Worm (Caenorhabditis elegans): ENCODE results near the gene F20A1.8.
"Not testable (repeated sequence)": the region's sequence is repeated elsewhere in the genome, so short reads cannot be mapped to it uniquely, and the experiment has no call there.

F20A1.8 gene

ce11 chrV:7062790-7063189, 15.4 kb upstream of the F20A1.8 start, which contains the start of gene tmem-258:
TSS of gene tmem-258 (plus strand) at chrV:7063174.
- peak; percentile 50 for TF ChIP-seq snpc-4 (tag; optimal IDR thresholded peaks at IDR 0.05)

ce11 chrV:7060396-7060795, 13.0 kb upstream of the F20A1.8 start, which contains the start of the genes Y57E12AL.6 and Y57E12AL.1:
TSS of gene Y57E12AL.6 (minus strand) at chrV:7060470.
TSS of gene Y57E12AL.1 (plus strand) at chrV:7060530.
- TF ChIP-seq egl-5 (tag; optimal IDR thresholded peaks at IDR 0.05) (peak; percentile 78), lin-15B (tag; optimal IDR thresholded peaks at IDR 0.05) (peak; percentile 70), jun-1 (tag; optimal IDR thresholded peaks at IDR 0.05) (peak; percentile 69), snpc-4 (tag; optimal IDR thresholded peaks at IDR 0.05) (peak; percentile 93), sea-2 (GFP tag; optimal IDR thresholded peaks at IDR 0.05) (no peak), nhr-25 (tag; optimal IDR thresholded peaks at IDR 0.05) (peak; percentile 90), fkh-10 (GFP tag; optimal IDR thresholded peaks at IDR 0.05) (no peak), mml-1 (tag; optimal IDR thresholded peaks at IDR 0.05) (no peak), nhr-237 (tag; optimal IDR thresholded peaks at IDR 0.05) (no peak), nhr-76 (tag; optimal IDR thresholded peaks at IDR 0.05) (no peak), ztf-4 (tag; optimal IDR thresholded peaks at IDR 0.05) (peak; percentile 26), lin-39 (tag; optimal IDR thresholded peaks at IDR 0.05) (peak; percentile 58), lsy-12 (tag; optimal IDR thresholded peaks at IDR 0.05) (peak; percentile 52), nhr-23 (tag; optimal IDR thresholded peaks at IDR 0.05) (peak; percentile 92), daf-12 (tag; optimal IDR thresholded peaks at IDR 0.05) (no peak), nhr-11 (tag; optimal IDR thresholded peaks at IDR 0.05) (no peak), ceh-28 (tag; optimal IDR thresholded peaks at IDR 0.05) (peak; percentile 86), nhr-67 (tag; optimal IDR thresholded peaks at IDR 0.05) (no peak), pqm-1 (tag; optimal IDR thresholded peaks at IDR 0.05) (peak; percentile 33), nhr-12 (tag; optimal IDR thresholded peaks at IDR 0.05) (no peak), nhr-77 (tag; optimal IDR thresholded peaks at IDR 0.05) (peak; percentile 11), nfya-1 (tag; optimal IDR thresholded peaks at IDR 0.05; ENCODE audit: insufficient read depth) (peak; percentile 78), aly-2 (tag; optimal IDR thresholded peaks at IDR 0.05) (no peak), zag-1 (tag; optimal IDR thresholded peaks at IDR 0.05) (no peak), skn-1 (tag; optimal IDR thresholded peaks at IDR 0.05) (peak; percentile 95), fos-1 (tag; optimal IDR thresholded peaks at IDR 0.05) (no peak), ama-1 (optimal IDR thresholded peaks at IDR 0.05) (peak; percentile 31), R02D3.7 (tag; optimal IDR thresholded peaks at IDR 0.05) (peak; percentile 35), nhr-43 (tag; optimal IDR thresholded peaks at IDR 0.05; ENCODE audit: poor library complexity, severe bottlenecking) (peak; percentile 88), ceh-16 (tag; optimal IDR thresholded peaks at IDR 0.05) (no peak), pha-4 (tag; optimal IDR thresholded peaks at IDR 0.05) (peak; percentile 81), unc-62 (GFP tag; optimal IDR thresholded peaks at IDR 0.05) (no peak), hmg-11 (tag; optimal IDR thresholded peaks at IDR 0.05) (peak; percentile 57), elt-2 (tag; optimal IDR thresholded peaks at IDR 0.05) (peak; percentile 48), tbx-2 (tag; optimal IDR thresholded peaks at IDR 0.05) (peak; percentile 50)

DNA sequence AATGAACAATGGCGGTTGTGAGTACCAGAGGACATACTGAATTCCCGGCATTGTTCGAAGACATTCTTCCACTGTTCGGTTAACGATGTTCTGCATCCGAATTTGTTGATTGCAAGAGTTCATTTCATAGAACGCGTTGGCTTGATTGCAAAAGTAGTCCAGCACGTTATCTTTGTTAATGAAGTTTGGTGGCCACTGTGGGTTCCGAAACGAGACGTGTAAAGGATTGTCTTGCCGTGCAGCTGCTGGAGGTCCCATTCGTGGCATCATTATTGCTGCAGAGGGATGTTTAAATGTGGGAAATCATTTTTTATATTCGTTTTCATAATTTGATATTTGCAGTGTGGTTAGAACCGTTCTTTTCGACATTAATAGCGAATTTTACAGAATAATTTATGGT, 11.9 kb upstream of the F20A1.8 start, which contains the start of gene mdt-6:
Gene mdt-6 (minus strand): TSS at position 275 of the 400 bp plus-strand sequence.
- TF ChIP-seq fkh-2 (tag; optimal IDR thresholded peaks at IDR 0.05) (no peak), mml-1 (tag; optimal IDR thresholded peaks at IDR 0.05) (no peak), ama-1 (optimal IDR thresholded peaks at IDR 0.05) (peak; percentile 51)

- not testable (repeated sequence) for TF ChIP-seq unc-62 (GFP tag; optimal IDR thresholded peaks at IDR 0.05); ztf-11 (tag; optimal IDR thresholded peaks at IDR 0.05); ztf-4 (tag; optimal IDR thresholded peaks at IDR 0.05)
Measured at ce11 chrV:7057795-7058194, 10.4 kb upstream of the F20A1.8 start, which contains the start of gene Y57E12AL.2. TSS of gene Y57E12AL.2 (plus strand) at chrV:7058095.

ce11 chrV:7054598-7054997, 7.2 kb upstream of the F20A1.8 start, which contains the start of gene spig-8:
TSS of gene spig-8 (plus strand) at chrV:7054898.
- TF ChIP-seq sea-2 (GFP tag; optimal IDR thresholded peaks at IDR 0.05) (no peak), pha-4 (tag; optimal IDR thresholded peaks at IDR 0.05) (no peak), ztf-4 (tag; optimal IDR thresholded peaks at IDR 0.05) (no peak)
